Worm (Caenorhabditis elegans) whole organism, midembryonic: ENCODE results near the gene T10D4.14.

Source experiments
- cog-1 ChIP-seq: sonication (generic microtip); optimal IDR thresholded peaks from 2 replicates; lab custom pipeline; 2016; ENCODE audit warnings: missing genetic modification characterization, missing compliant biosample characterization
- flt-1 ChIP-seq: fragments of 200-800 bp; sonication (Bioruptor generic); IDR thresholded peaks from 2 replicates; pipeline ENCODE4 v1.3.6; 2022; ENCODE audit warnings: missing genetic modification characterization, missing compliant biosample characterization
- klf-2 ChIP-seq: fragments of 200-800 bp; sonication (Bioruptor generic); conservative IDR thresholded peaks from 2 replicates; pipeline ENCODE4 v1.3.6; 2022; ENCODE audit warnings: missing genetic modification reagents, missing genetic modification characterization, missing compliant biosample characterization
- tab-1 ChIP-seq: fragments of 200-800 bp; sonication (Bioruptor generic); IDR thresholded peaks from 2 replicates; pipeline ENCODE4 v1.3.6; 2022; ENCODE audit warnings: missing genetic modification characterization, missing compliant biosample characterization
- ztf-29 ChIP-seq: fragments of 200-800 bp; sonication (Bioruptor generic); IDR thresholded peaks from 2 replicates; pipeline ENCODE4 v1.3.6; 2022; ENCODE audit warnings: missing genetic modification reagents, missing genetic modification characterization, missing compliant biosample characterization

- no peak for TF ChIP-seq flt-1
- TF ChIP-seq ztf-29, result no peak
- no peak for TF ChIP-seq cog-1
- TF ChIP-seq tab-1, result no peak
- TF ChIP-seq klf-2 (GFP tag; lab: Robert Waterston, UW), result no peak
Measured at ce11 chrII:3154383-3154782, 2.9 kb upstream of the T10D4.14 start, which contains the start of gene sri-32.
